Fruit fly (Drosophila melanogaster): Measurements from ENCODE around the gene CG42816.

CG42816 gene

dm6 chr3L:17841085-17841606 is 43.8 kb upstream of the CG42816 start, which contains the start of gene CG5577 (continued):
- TF ChIP-seq pum (GFP tag; optimal IDR thresholded peaks at IDR 0.05) (no peak), chinmo (GFP tag; IDR thresholded peaks at IDR 0.05; ENCODE audit: partially characterized antibody) (peak; percentile 86; the same call in 3 of the 4 replicates), pros (GFP tag; optimal IDR thresholded peaks at IDR 0.05) (peak; percentile 38), z (GFP tag; IDR thresholded peaks at IDR 0.05) (0 out of 3 replicates have a peak, but pooled peaks have one; percentile 47), CoRest (tag; optimal IDR thresholded peaks at IDR 0.05) (no peak), trem (tag; optimal IDR thresholded peaks at IDR 0.05) (no peak), CG2120 (GFP tag; optimal IDR thresholded peaks at IDR 0.05) (peak; percentile 56), bbx (GFP tag; IDR thresholded peaks at IDR 0.05; ENCODE audit: partially characterized antibody) (peak; percentile 52; the same call in 1 of the 2 replicates), Myb (GFP tag; optimal IDR thresholded peaks at IDR 0.05) (peak; percentile 10), CG3065 (GFP tag; optimal IDR thresholded peaks at IDR 0.05) (no peak), tio (GFP tag; optimal IDR thresholded peaks at IDR 0.05) (no peak), gcm (GFP tag; optimal IDR thresholded peaks at IDR 0.05) (no peak), pho (GFP tag; optimal IDR thresholded peaks at IDR 0.05) (peak; percentile 11), CG13624 (GFP tag; optimal IDR thresholded peaks at IDR 0.05) (peak; percentile 27), Jarid2 (GFP tag; optimal IDR thresholded peaks at IDR 0.05) (no peak), CG11085 (GFP tag; IDR thresholded peaks at IDR 0.05) (no peak), HLH4C (GFP tag; IDR thresholded peaks at IDR 0.05; ENCODE audit: partially characterized antibody) (peak; percentile 48; the same call in 1 of the 3 replicates), HHEX (GFP tag; optimal IDR thresholded peaks at IDR 0.05) (peak; percentile 38), hb (GFP tag; IDR thresholded peaks at IDR 0.05; ENCODE audit: partially characterized antibody) (no peak), CG6689 (GFP tag; IDR thresholded peaks at IDR 0.05) (peak; percentile 32; the same call in 1 of the 2 replicates), CG17186 (GFP tag; optimal IDR thresholded peaks at IDR 0.05) (no peak), gro (GFP tag; optimal IDR thresholded peaks at IDR 0.05) (no peak), Hsf (GFP tag; optimal IDR thresholded peaks at IDR 0.05) (peak; percentile 7), Lim3 (GFP tag; IDR thresholded peaks at IDR 0.05) (no peak), sens (GFP tag) (no peak), CG10431 (GFP tag; optimal IDR thresholded peaks at IDR 0.05) (no peak), CG11723 (GFP tag; optimal IDR thresholded peaks at IDR 0.05) (no peak), Dbx (GFP tag; IDR thresholded peaks at IDR 0.05) (peak; percentile 62; the same call in 1 of the 3 replicates), unc-4 (GFP tag; IDR thresholded peaks at IDR 0.05; ENCODE audit: partially characterized antibody) (peak; percentile 75), CG31388 (GFP tag; optimal IDR thresholded peaks at IDR 0.05) (no peak), gce (GFP tag; IDR thresholded peaks at IDR 0.05) (no peak), nerfin-2 (GFP tag; IDR thresholded peaks at IDR 0.05; ENCODE audit: partially characterized antibody) (0 out of 2 replicates have a peak, but pooled peaks have one; percentile 16), B-H2 (GFP tag; optimal IDR thresholded peaks at IDR 0.05) (peak; percentile 31), fd102C (GFP tag; optimal IDR thresholded peaks at IDR 0.05) (no peak), kni (GFP tag; optimal IDR thresholded peaks at IDR 0.05) (no peak), Atf6 (GFP tag; IDR thresholded peaks at IDR 0.05) (peak; percentile 20; the same call in 1 of the 2 replicates), yki (optimal IDR thresholded peaks at IDR 0.05) (no peak), lab (GFP tag; optimal IDR thresholded peaks at IDR 0.05) (peak; percentile 69), hth (optimal IDR thresholded peaks at IDR 0.05) (no peak), H2.0 (GFP tag; IDR thresholded peaks at IDR 0.05) (no peak), CG32532 (GFP tag; IDR thresholded peaks at IDR 0.05) (peak; percentile 68), bcd (GFP tag; optimal IDR thresholded peaks at IDR 0.05) (no peak), CG18764 (GFP tag; optimal IDR thresholded peaks at IDR 0.05) (no peak), odd (GFP tag; optimal IDR thresholded peaks at IDR 0.05) (peak; percentile 10), Max (GFP tag; optimal IDR thresholded peaks at IDR 0.05) (no peak), CG17829 (tag; optimal IDR thresholded peaks at IDR 0.05) (no peak), her (GFP tag; optimal IDR thresholded peaks at IDR 0.05) (peak; percentile 12), sna (GFP tag; IDR thresholded peaks at IDR 0.05; ENCODE audit: partially characterized antibody) (peak; percentile 78), CG34224 (GFP tag; IDR thresholded peaks at IDR 0.05; ENCODE audit: partially characterized antibody) (peak; percentile 60), CHES-1-like (GFP tag; optimal IDR thresholded peaks at IDR 0.05) (no peak)

Measured in whole organism, embryonic.